Fruit fly (Drosophila melanogaster): ENCODE results near the gene CG44001.

DNA sequence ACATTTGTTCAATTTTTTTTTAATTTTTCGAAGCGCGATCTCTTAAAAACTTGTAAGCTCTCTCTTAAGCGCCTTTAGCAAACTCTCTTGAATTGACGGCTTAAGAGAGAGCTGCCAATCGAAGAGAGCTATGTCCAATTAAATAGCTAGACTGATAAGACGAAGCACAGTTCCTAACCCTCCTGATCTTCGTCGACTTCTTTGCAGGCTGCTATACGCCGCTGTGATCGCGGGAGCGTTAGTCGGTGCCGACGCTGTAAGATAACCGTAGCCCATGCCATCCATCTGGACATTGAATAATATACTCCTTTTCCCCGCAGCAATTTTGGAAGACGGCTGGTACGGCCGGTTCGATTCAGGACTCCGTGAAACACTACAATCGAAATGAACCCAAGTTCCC, 12.5 kb upstream of the CG44001 start:
- TF ChIP-seq fd85E (GFP tag; optimal IDR thresholded peaks at IDR 0.05) (no peak), fkh (GFP tag; optimal IDR thresholded peaks at IDR 0.05) (no peak), ss (GFP tag; optimal IDR thresholded peaks at IDR 0.05) (no peak), CG32006 (GFP tag; optimal IDR thresholded peaks at IDR 0.05) (no peak), CG16779 (tag; optimal IDR thresholded peaks at IDR 0.05) (no peak), CG4318 (GFP tag; optimal IDR thresholded peaks at IDR 0.05) (no peak), Sox15 (GFP tag; optimal IDR thresholded peaks at IDR 0.05) (no peak), CG34406 (GFP tag; optimal IDR thresholded peaks at IDR 0.05) (no peak), CG6276 (GFP tag; optimal IDR thresholded peaks at IDR 0.05) (no peak), CG11902 (GFP tag; optimal IDR thresholded peaks at IDR 0.05) (no peak), OdsH (GFP tag; optimal IDR thresholded peaks at IDR 0.05) (no peak), CG6854 (GFP tag; optimal IDR thresholded peaks at IDR 0.05) (no peak), esn (GFP tag; optimal IDR thresholded peaks at IDR 0.05) (no peak)

All from whole organism, prepupa.